Fruit fly (Drosophila melanogaster) whole organism, embryonic: Measurements from ENCODE around the gene jus.

Experiments
- Ada2b ChIP-seq: fragments of 200-800 bp; sonication (Bioruptor generic); IDR thresholded peaks from 2 replicates; pipeline ENCODE4 v1.3.6; 2022; ENCODE audit warnings: missing biosample characterization, missing genetic modification characterization
- B-H1 ChIP-seq: fragments of 200-800 bp; sonication (Bioruptor generic); IDR thresholded peaks from 3 replicates; pipeline ENCODE4 v1.3.6; 2022; ENCODE audit warnings: missing biosample characterization, missing genetic modification characterization
- CG10147 ChIP-seq: fragments of 200-800 bp; sonication (Bioruptor generic); optimal IDR thresholded peaks from 2 replicates; lab custom pipeline; 2019; ENCODE audit warnings: missing biosample characterization, mild to moderate bottlenecking, missing genetic modification characterization, moderate library complexity
- CG10654 ChIP-seq: fragments of 200-800 bp; sonication (Bioruptor generic); optimal IDR thresholded peaks from 2 replicates; lab custom pipeline; 2016; ENCODE audit warnings: missing biosample characterization, missing genetic modification characterization
- CG11456 ChIP-seq: fragments of 200-800 bp; sonication (Bioruptor generic); IDR thresholded peaks from 3 replicates; pipeline ENCODE4 v1.3.6; 2022; ENCODE audit warnings: missing biosample characterization, missing genetic modification characterization
- CG11696 ChIP-seq: fragments of 200-800 bp; sonication (Bioruptor generic); IDR thresholded peaks from 2 replicates; pipeline ENCODE4 v1.3.6; 2022; ENCODE audit warnings: missing biosample characterization, missing genetic modification characterization
- CG12391 ChIP-seq: fragments of 200-800 bp; sonication (Bioruptor generic); optimal IDR thresholded peaks from 3 replicates; lab custom pipeline; 2018; ENCODE audit warnings: missing biosample characterization, mild to moderate bottlenecking, missing genetic modification characterization, moderate library complexity
- CG14667 ChIP-seq: fragments of 200-800 bp; sonication (Bioruptor generic); IDR thresholded peaks from 2 replicates; pipeline ENCODE4 v1.3.6; 2022; ENCODE audit warnings: missing biosample characterization, missing genetic modification characterization
- CG14710 ChIP-seq: fragments of 200-800 bp; sonication (Bioruptor generic); optimal IDR thresholded peaks from 3 replicates; lab custom pipeline; 2019; ENCODE audit warnings: missing biosample characterization, mild to moderate bottlenecking, missing genetic modification characterization, moderate library complexity
- CG15073 ChIP-seq: fragments of 200-800 bp; sonication (Bioruptor generic); optimal IDR thresholded peaks from 2 replicates; lab custom pipeline; 2016; ENCODE audit warnings: missing biosample characterization, missing genetic modification characterization
- CG1529 ChIP-seq: fragments of 200-800 bp; sonication (Bioruptor generic); optimal IDR thresholded peaks from 3 replicates; lab custom pipeline; 2018; ENCODE audit warnings: missing biosample characterization, missing genetic modification characterization
- CG17385 ChIP-seq: fragments of 200-800 bp; sonication (Bioruptor generic); optimal IDR thresholded peaks from 3 replicates; lab custom pipeline; 2018; ENCODE audit warnings: missing biosample characterization, mild to moderate bottlenecking, missing genetic modification characterization
- CG17829 ChIP-seq: fragments of 200-800 bp; optimal IDR thresholded peaks from 2 replicates; lab custom pipeline; 2019; ENCODE audit warnings: missing biosample characterization, mild to moderate bottlenecking, missing genetic modification characterization, moderate library complexity
- CG1792 ChIP-seq: fragments of 200-800 bp; sonication (Bioruptor generic); optimal IDR thresholded peaks from 2 replicates; lab custom pipeline; 2016; ENCODE audit warnings: missing biosample characterization, missing genetic modification characterization
- CG3838 ChIP-seq: fragments of 200-800 bp; sonication (Bioruptor generic); optimal IDR thresholded peaks from 3 replicates; lab custom pipeline; 2016; ENCODE audit warnings: missing biosample characterization, missing genetic modification characterization
- CG4854 ChIP-seq: fragments of 200-800 bp; sonication (Bioruptor generic); optimal IDR thresholded peaks from 2 replicates; lab custom pipeline; 2016; ENCODE audit warnings: missing biosample characterization, missing genetic modification characterization, inconsistent platforms
- CG8281 ChIP-seq: fragments of 200-800 bp; sonication (Bioruptor generic); optimal IDR thresholded peaks from 2 replicates; lab custom pipeline; 2018; ENCODE audit warnings: missing biosample characterization, mild to moderate bottlenecking, missing genetic modification characterization, moderate library complexity
- CrebB ChIP-seq: fragments of 200-800 bp; sonication (Bioruptor generic); optimal IDR thresholded peaks from 3 replicates; lab custom pipeline; 2018; ENCODE audit warnings: missing biosample characterization, mild to moderate bottlenecking, missing genetic modification characterization
- Deaf1 ChIP-seq: fragments of 200-800 bp; optimal IDR thresholded peaks from 3 replicates; lab custom pipeline; 2019; ENCODE audit warnings: missing biosample characterization, mild to moderate bottlenecking, missing genetic modification characterization, moderate library complexity
- Dll ChIP-seq: fragments of 200-800 bp; sonication (Bioruptor generic); IDR thresholded peaks from 4 replicates; pipeline ENCODE4 v1.3.6; 2022; ENCODE audit warnings: missing biosample characterization, missing genetic modification characterization; ENCODE audit not compliant: partially characterized antibody
- Dref ChIP-seq: fragments of 200-800 bp; sonication (Bioruptor generic); IDR thresholded peaks from 2 replicates; pipeline ENCODE4 v1.3.6; 2022; ENCODE audit warnings: missing biosample characterization, missing genetic modification characterization
- Drgx ChIP-seq: fragments of 200-800 bp; sonication (Bioruptor generic); IDR thresholded peaks from 2 replicates; pipeline ENCODE4 v1.3.6; 2022; ENCODE audit warnings: missing biosample characterization, missing genetic modification characterization
- Ets97D ChIP-seq: fragments of 200-800 bp; sonication (Bioruptor generic); optimal IDR thresholded peaks from 3 replicates; lab custom pipeline; 2016; ENCODE audit warnings: missing biosample characterization, missing genetic modification characterization
- Fer1 ChIP-seq: fragments of 200-800 bp; sonication (Bioruptor generic); optimal IDR thresholded peaks from 2 replicates; lab custom pipeline; 2017; ENCODE audit warnings: missing biosample characterization, mild to moderate bottlenecking, missing genetic modification characterization
- Gug ChIP-seq: fragments of 200-800 bp; sonication (Bioruptor generic); IDR thresholded peaks from 4 replicates; pipeline ENCODE4 v1.3.6; 2022; ENCODE audit warnings: missing biosample characterization, missing genetic modification characterization
- Jarid2 ChIP-seq: fragments of 200-800 bp; sonication (Bioruptor generic); optimal IDR thresholded peaks from 3 replicates; lab custom pipeline; 2017; ENCODE audit warnings: mild to moderate bottlenecking, missing biosample characterization, missing genetic modification reagents, missing genetic modification characterization
- Med ChIP-seq: fragments of 200-800 bp; sonication (Bioruptor generic); peaks from one replicate; lab custom pipeline; 2016; ENCODE audit warnings: missing biosample characterization, missing genetic modification characterization, mild to moderate bottlenecking, inconsistent platforms, moderate library complexity
- NC2α ChIP-seq: fragments of 200-800 bp; sonication (Bioruptor generic); optimal IDR thresholded peaks from 2 replicates; lab custom pipeline; 2016; ENCODE audit warnings: missing biosample characterization, missing genetic modification characterization
- NC2β ChIP-seq: fragments of 200-800 bp; sonication (Bioruptor generic); optimal IDR thresholded peaks from 2 replicates; lab custom pipeline; 2016; ENCODE audit warnings: missing biosample characterization, missing genetic modification characterization
- Oaz ChIP-seq: fragments of 200-800 bp; sonication (Bioruptor generic); IDR thresholded peaks from 2 replicates; pipeline ENCODE4 v1.3.6; 2022; ENCODE audit warnings: missing biosample characterization, missing genetic modification characterization
- Ptx1 ChIP-seq: fragments of 200-800 bp; sonication (Bioruptor generic); IDR thresholded peaks from 2 replicates; pipeline ENCODE4 v1.3.6; 2022; ENCODE audit warnings: missing biosample characterization, missing genetic modification characterization
- Spps ChIP-seq: fragments of 200-800 bp; sonication (Bioruptor generic); optimal IDR thresholded peaks from 2 replicates; lab custom pipeline; 2018; ENCODE audit warnings: missing biosample characterization, mild to moderate bottlenecking, missing genetic modification characterization
- Sry-β ChIP-seq: fragments of 200-800 bp; sonication (Bioruptor generic); optimal IDR thresholded peaks from 2 replicates; lab custom pipeline; 2018; ENCODE audit warnings: missing biosample characterization, mild to moderate bottlenecking, missing genetic modification characterization, moderate library complexity
- Xrp1 ChIP-seq: fragments of 200-800 bp; sonication (Bioruptor generic); IDR thresholded peaks from 2 replicates; pipeline ENCODE4 v1.3.6; 2022; ENCODE audit warnings: missing biosample characterization, missing genetic modification characterization
- bowl ChIP-seq: fragments of 200-800 bp; sonication (Bioruptor generic); IDR thresholded peaks from 2 replicates; pipeline ENCODE4 v1.3.6; 2022; ENCODE audit warnings: missing biosample characterization, missing genetic modification characterization
- crc ChIP-seq: fragments of 200-800 bp; sonication (Bioruptor generic); optimal IDR thresholded peaks from 2 replicates; lab custom pipeline; 2016; ENCODE audit warnings: missing biosample characterization, missing genetic modification characterization
- danr ChIP-seq: fragments of 200-800 bp; sonication (Bioruptor generic); IDR thresholded peaks from 2 replicates; pipeline ENCODE4 v1.3.6; 2022; ENCODE audit warnings: missing biosample characterization, missing genetic modification characterization
- dmrt99B ChIP-seq: fragments of 200-800 bp; sonication (Bioruptor generic); optimal IDR thresholded peaks from 2 replicates; lab custom pipeline; 2018; ENCODE audit warnings: missing biosample characterization, mild to moderate bottlenecking, missing genetic modification characterization, moderate library complexity
- dysf ChIP-seq: fragments of 200-800 bp; sonication (Bioruptor generic); IDR thresholded peaks from 3 replicates; pipeline ENCODE4 v1.3.6; 2022; ENCODE audit warnings: missing biosample characterization, missing genetic modification characterization
- ems ChIP-seq: fragments of 200-800 bp; sonication (Bioruptor generic); optimal IDR thresholded peaks from 3 replicates; lab custom pipeline; 2016; ENCODE audit warnings: missing biosample characterization, missing genetic modification characterization
- grau ChIP-seq: fragments of 200-800 bp; optimal IDR thresholded peaks from 3 replicates; lab custom pipeline; 2019; ENCODE audit warnings: missing biosample characterization, mild to moderate bottlenecking, missing genetic modification characterization, moderate library complexity
- maf-S ChIP-seq: fragments of 200-800 bp; sonication (Bioruptor generic); optimal IDR thresholded peaks from 2 replicates; lab custom pipeline; 2016; ENCODE audit warnings: missing biosample characterization, missing genetic modification characterization
- nom ChIP-seq: fragments of 200-800 bp; sonication (Bioruptor generic); optimal IDR thresholded peaks from 2 replicates; lab custom pipeline; 2017; ENCODE audit warnings: missing biosample characterization, missing genetic modification characterization, mild to moderate bottlenecking, moderate library complexity, missing genetic modification reagents
- oc ChIP-seq: fragments of 200-800 bp; sonication (Bioruptor generic); optimal IDR thresholded peaks from 2 replicates; lab custom pipeline; 2018; ENCODE audit warnings: missing biosample characterization, mild to moderate bottlenecking, missing genetic modification characterization, moderate library complexity
- otp ChIP-seq: fragments of 200-800 bp; sonication (Bioruptor generic); IDR thresholded peaks from 3 replicates; pipeline ENCODE4, ENCODE4 v1.3.6; 2022; ENCODE audit warnings: missing biosample characterization, missing genetic modification characterization
- phol ChIP-seq: fragments of 200-800 bp; sonication (Bioruptor generic); optimal IDR thresholded peaks from 3 replicates; lab custom pipeline; 2018; ENCODE audit warnings: missing biosample characterization, mild to moderate bottlenecking, missing genetic modification characterization, moderate library complexity
- rib ChIP-seq: fragments of 200-800 bp; sonication (Bioruptor generic); IDR thresholded peaks from 2 replicates; pipeline ENCODE4 v1.3.6; 2022; ENCODE audit warnings: missing biosample characterization, missing genetic modification characterization
- sr ChIP-seq: fragments of 200-800 bp; sonication (Bioruptor generic); IDR thresholded peaks from 3 replicates; pipeline ENCODE4 v1.3.6; 2022; ENCODE audit warnings: missing biosample characterization, missing genetic modification characterization
- tx ChIP-seq: fragments of 200-800 bp; sonication (Bioruptor generic); optimal IDR thresholded peaks from 2 replicates; lab custom pipeline; 2016; ENCODE audit warnings: missing biosample characterization, missing genetic modification characterization
- unpg ChIP-seq: fragments of 200-800 bp; sonication (Bioruptor generic); optimal IDR thresholded peaks from 3 replicates; lab custom pipeline; 2018; ENCODE audit warnings: missing biosample characterization, mild to moderate bottlenecking, missing genetic modification characterization, moderate library complexity
- zen ChIP-seq: fragments of 200-800 bp; sonication (Bioruptor generic); optimal IDR thresholded peaks from 3 replicates; lab custom pipeline; 2018; ENCODE audit warnings: missing biosample characterization, mild to moderate bottlenecking, missing genetic modification characterization, moderate library complexity

jus gene

DNA sequence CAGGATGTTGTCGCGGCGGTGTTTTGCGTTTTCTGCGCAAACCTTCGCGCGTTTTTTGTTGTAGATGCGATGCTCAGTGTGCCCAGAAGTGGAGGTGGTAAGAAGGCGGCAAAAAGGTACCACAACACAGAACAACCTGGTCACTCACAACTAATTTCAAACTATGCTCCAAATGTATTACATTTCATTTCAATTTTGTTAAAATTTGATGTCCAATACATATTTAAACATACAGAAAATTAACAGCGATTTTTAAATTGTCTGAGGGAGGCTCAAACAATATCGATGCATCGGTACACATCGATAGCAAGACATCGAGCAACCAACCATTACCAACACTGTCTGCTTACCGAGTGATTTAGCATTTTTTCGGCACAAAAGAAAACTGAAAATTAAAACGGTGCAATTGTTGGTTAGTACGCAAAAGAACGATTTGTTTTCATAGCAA, 41.6 kb downstream of the jus start, which contains the start of the genes Slbp and Rpn2 (continued):
- TF ChIP-seq CG10147 (peak; percentile 48), Deaf1 (tag; lab: Kevin White, UChicago) (peak; percentile 36), CG3838 (no peak), otp (no peak), CG14710 (tag; lab: Kevin White, UChicago) (peak; percentile 83), CrebB (tag; lab: Kevin White, UChicago) (no peak), Ada2b (GFP tag; lab: Robert Waterston, UW) (no peak), Oaz (no peak), CG15073 (GFP tag; lab: Kevin White, UChicago) (no peak), CG17385 (GFP tag; lab: Kevin White, UChicago) (peak; percentile 8), Xrp1 (no peak), ems (GFP tag; lab: Kevin White, UChicago) (peak; percentile 12), NC2β (peak; percentile 45), bowl (no peak), Sry-β (GFP tag; lab: Kevin White, UChicago) (peak; percentile 24), Drgx (GFP tag; lab: Robert Waterston, UW) (no peak), Fer1 (GFP tag; lab: Kevin White, UChicago) (peak; percentile 68), Jarid2 (GFP tag; lab: Kevin White, UChicago) (no peak), Spps (tag; lab: Kevin White, UChicago) (peak; percentile 20), CG10654 (no peak), dysf (GFP tag; lab: Robert Waterston, UW) (0 out of 3 replicates have a peak, but pooled peaks have one; percentile 13), NC2α (GFP tag; lab: Kevin White, UChicago) (no peak), B-H1 (GFP tag; lab: Robert Waterston, UW) (no peak), crc (GFP tag; lab: Kevin White, UChicago) (no peak), Ptx1 (no peak), CG8281 (tag; lab: Kevin White, UChicago) (no peak), grau (peak; percentile 50), tx (GFP tag; lab: Kevin White, UChicago) (peak; percentile 35), oc (tag; lab: Kevin White, UChicago) (no peak), maf-S (peak; percentile 68), phol (tag; lab: Kevin White, UChicago) (peak; percentile 71), unpg (peak; percentile 39), Ets97D (GFP tag; lab: Kevin White, UChicago) (peak; percentile 87), dmrt99B (tag; lab: Kevin White, UChicago) (no peak), Gug (GFP tag; lab: Robert Waterston, UW) (peak; percentile 17; the same call in 1 of the 4 replicates), CG4854 (GFP tag; lab: Kevin White, UChicago) (peak; percentile 37), CG1792 (GFP tag; lab: Kevin White, UChicago) (no peak), rib (GFP tag; lab: Robert Waterston, UW) (no peak), Med (GFP tag; lab: Kevin White, UChicago) (peak; percentile 93), CG11456 (no peak), CG11696 (GFP tag; lab: Robert Waterston, UW) (no peak), nom (peak; percentile 11), sr (no peak), Dref (peak; percentile 88), CG14667 (no peak), Dll (GFP tag; lab: Robert Waterston, UW) (peak; percentile 97), CG12391 (tag; lab: Kevin White, UChicago) (peak; percentile 67), zen (tag; lab: Kevin White, UChicago) (peak; percentile 35), danr (GFP tag; lab: Robert Waterston, UW) (no peak), CG17829 (tag; lab: Kevin White, UChicago) (peak; percentile 64), CG1529 (GFP tag; lab: Kevin White, UChicago) (no peak)
